Comparison of ENCODE assay signal across 5 fruit fly cellular contexts in genomic region chr3R:10696371-10696777, dm6.
TF ChIP-seq lines count a peak whose summit lies in the region.

Gene pug, plus strand, starts transcription at chr3R:10696534.
Gene CG14683, plus strand, starts transcription at chr3R:10696647.
Gene CG46459, plus strand, starts transcription at chr3R:10696647.

- TF ChIP-seq CTCF in whole organism, embryonic (GFP tag; optimal IDR thresholded peaks at IDR 0.05; lab: Kevin White, UChicago) = no peak

TF ChIP-seq in whole organism, adult, 20 proteins besides CTCF, POLR2A, EP300 and RAD21 (continues in another document):
- peak; percentile 68 for TF ChIP-seq kay (GFP tag; lab: Kevin White, UChicago; ENCODE audit: borderline replicate concordance)
- TF ChIP-seq CG11617 (GFP tag; optimal IDR thresholded peaks at IDR 0.05; lab: Kevin White, UChicago) = no peak
- TF ChIP-seq pad (GFP tag; optimal IDR thresholded peaks at IDR 0.05; lab: Kevin White, UChicago) = peak; percentile 22
- no peak for TF ChIP-seq ovo (GFP tag; optimal IDR thresholded peaks at IDR 0.05; lab: Kevin White, UChicago)
- peak; percentile 18 for TF ChIP-seq CG7101 (tag; optimal IDR thresholded peaks at IDR 0.05; lab: Kevin White, UChicago)
- TF ChIP-seq CG1620 (GFP tag; optimal IDR thresholded peaks at IDR 0.05; lab: Kevin White, UChicago) = peak; percentile 46
- peak; percentile 45 for TF ChIP-seq toe (GFP tag; optimal IDR thresholded peaks at IDR 0.05; lab: Kevin White, UChicago)
- no peak for TF ChIP-seq Clk (GFP tag; optimal IDR thresholded peaks at IDR 0.05; lab: Kevin White, UChicago)
- TF ChIP-seq CG7045 (GFP tag; optimal IDR thresholded peaks at IDR 0.05; lab: Kevin White, UChicago) = no peak
- TF ChIP-seq CG5204 (GFP tag; optimal IDR thresholded peaks at IDR 0.05; lab: Kevin White, UChicago) = peak; percentile 19
- TF ChIP-seq CG33017 (tag; optimal IDR thresholded peaks at IDR 0.05; lab: Kevin White, UChicago) = no peak
- TF ChIP-seq cic (GFP tag; optimal IDR thresholded peaks at IDR 0.05; lab: Kevin White, UChicago) = no peak
- TF ChIP-seq tj (GFP tag; optimal IDR thresholded peaks at IDR 0.05; lab: Kevin White, UChicago) = no peak
- no peak for TF ChIP-seq cnc (optimal IDR thresholded peaks at IDR 0.05; lab: Kevin White, UChicago)
- peak; percentile 56 for TF ChIP-seq Mnt (GFP tag; optimal IDR thresholded peaks at IDR 0.05; lab: Kevin White, UChicago)
- TF ChIP-seq Crg-1 (GFP tag; optimal IDR thresholded peaks at IDR 0.05; lab: Kevin White, UChicago) = peak; percentile 28
- TF ChIP-seq CG14711 (tag; optimal IDR thresholded peaks at IDR 0.05; lab: Kevin White, UChicago) = peak; percentile 15
- peak; percentile 11 for TF ChIP-seq bab1 (GFP tag; optimal IDR thresholded peaks at IDR 0.05; lab: Kevin White, UChicago)

TF ChIP-seq in whole organism, embryonic, 481 proteins besides CTCF, POLR2A, EP300 and RAD21 (continues in another document):
- peak; percentile 8; the same call in 1 of the 2 replicates for TF ChIP-seq CG4360 (GFP tag; IDR thresholded peaks at IDR 0.05; lab: Robert Waterston, UW)
- no peak for TF ChIP-seq ham (GFP tag; IDR thresholded peaks at IDR 0.05; lab: Robert Waterston, UW)
- TF ChIP-seq nmo (GFP tag; optimal IDR thresholded peaks at IDR 0.05; lab: Kevin White, UChicago) = peak; percentile 63
- no peak for TF ChIP-seq gcm2 (GFP tag; optimal IDR thresholded peaks at IDR 0.05; lab: Kevin White, UChicago)
- TF ChIP-seq unpg (GFP tag; optimal IDR thresholded peaks at IDR 0.05; lab: Kevin White, UChicago) = peak; percentile 44
- TF ChIP-seq seq (GFP tag; IDR thresholded peaks at IDR 0.05; lab: Robert Waterston, UW) = no peak
- TF ChIP-seq CG31441 (GFP tag; IDR thresholded peaks at IDR 0.05; lab: Robert Waterston, UW) = no peak
- TF ChIP-seq CG11247 (GFP tag; IDR thresholded peaks at IDR 0.05; lab: Robert Waterston, UW) = no peak
- no peak for TF ChIP-seq kni (GFP tag; optimal IDR thresholded peaks at IDR 0.05; lab: Kevin White, UChicago)
- no peak for TF ChIP-seq CG12236 (GFP tag; optimal IDR thresholded peaks at IDR 0.05; lab: Kevin White, UChicago)
- no peak for TF ChIP-seq stc (GFP tag; IDR thresholded peaks at IDR 0.05; lab: Robert Waterston, UW)
- TF ChIP-seq CG10543 (GFP tag; optimal IDR thresholded peaks at IDR 0.05; lab: Kevin White, UChicago) = no peak
- TF ChIP-seq CG2712 (tag; optimal IDR thresholded peaks at IDR 0.05; lab: Kevin White, UChicago) = peak; percentile 69
- TF ChIP-seq CG11093 (GFP tag; IDR thresholded peaks at IDR 0.05; lab: Robert Waterston, UW) = no peak
- no peak for TF ChIP-seq Lhr (GFP tag; optimal IDR thresholded peaks at IDR 0.05; lab: Kevin White, UChicago)
- TF ChIP-seq CG32772 (GFP tag; IDR thresholded peaks at IDR 0.05; lab: Robert Waterston, UW) = no peak
- TF ChIP-seq B-H1 (GFP tag; IDR thresholded peaks at IDR 0.05; lab: Robert Waterston, UW) = no peak
- no peak for TF ChIP-seq Dad (GFP tag; optimal IDR thresholded peaks at IDR 0.05; lab: Kevin White, UChicago)
- peak; percentile 95 for TF ChIP-seq Bgb (GFP tag; IDR thresholded peaks at IDR 0.05; lab: Robert Waterston, UW; ENCODE audit: partially characterized antibody)

TF ChIP-seq in whole organism, prepupa, 60 proteins besides CTCF, POLR2A, EP300 and RAD21:
- TF ChIP-seq CG7368 (GFP tag; optimal IDR thresholded peaks at IDR 0.05; lab: Kevin White, UChicago) = no peak
- TF ChIP-seq Blimp-1 (GFP tag; optimal IDR thresholded peaks at IDR 0.05; lab: Kevin White, UChicago) = no peak
- TF ChIP-seq Ets21C (GFP tag; optimal IDR thresholded peaks at IDR 0.05; lab: Kevin White, UChicago) = peak; percentile 31
- peak; percentile 58 for TF ChIP-seq esn (GFP tag; optimal IDR thresholded peaks at IDR 0.05; lab: Kevin White, UChicago)
- TF ChIP-seq Eip75B (GFP tag; optimal IDR thresholded peaks at IDR 0.05; lab: Kevin White, UChicago) = peak; percentile 12
- peak; percentile 13 for TF ChIP-seq cyc (GFP tag; optimal IDR thresholded peaks at IDR 0.05; lab: Kevin White, UChicago)
- peak; percentile 47 for TF ChIP-seq achi (GFP tag; optimal IDR thresholded peaks at IDR 0.05; lab: Kevin White, UChicago)
- peak; percentile 18 for TF ChIP-seq vri (GFP tag; optimal IDR thresholded peaks at IDR 0.05; lab: Kevin White, UChicago)
- TF ChIP-seq lz (GFP tag; optimal IDR thresholded peaks at IDR 0.05; lab: Kevin White, UChicago) = peak; percentile 34
- peak; percentile 32 for TF ChIP-seq CG31627 (GFP tag; optimal IDR thresholded peaks at IDR 0.05; lab: Kevin White, UChicago)
- TF ChIP-seq dsx (GFP tag; optimal IDR thresholded peaks at IDR 0.05; lab: Kevin White, UChicago; ENCODE audit: poor library complexity, severe bottlenecking) = peak; percentile 2
- peak; percentile 57 for TF ChIP-seq fkh (GFP tag; optimal IDR thresholded peaks at IDR 0.05; lab: Kevin White, UChicago)
- peak; percentile 65 for TF ChIP-seq svp (GFP tag; lab: Kevin White, UChicago)
- TF ChIP-seq fd59A (GFP tag; optimal IDR thresholded peaks at IDR 0.05; lab: Kevin White, UChicago) = no peak
TF ChIP-seq in whole organism, prepupa: peak in this region for 11.

TF ChIP-seq in whole organism, pupa, 21 proteins besides CTCF, POLR2A, EP300 and RAD21:
- TF ChIP-seq CG4496 (GFP tag; IDR thresholded peaks at IDR 0.05; lab: Robert Waterston, UW) = no peak
- TF ChIP-seq CG17806 (tag; optimal IDR thresholded peaks at IDR 0.05; lab: Kevin White, UChicago) = no peak
- TF ChIP-seq CG32121 (GFP tag; IDR thresholded peaks at IDR 0.05; lab: Robert Waterston, UW) = no peak
- TF ChIP-seq CG34367 (tag; optimal IDR thresholded peaks at IDR 0.05; lab: Kevin White, UChicago) = no peak
- no peak for TF ChIP-seq gl (tag; optimal IDR thresholded peaks at IDR 0.05; lab: Kevin White, UChicago)
- no peak for TF ChIP-seq rn (GFP tag; IDR thresholded peaks at IDR 0.05; lab: Robert Waterston, UW)
- no peak for TF ChIP-seq CG9948 (tag; optimal IDR thresholded peaks at IDR 0.05; lab: Kevin White, UChicago)
- 0 out of 2 replicates have a peak, but pooled peaks have one; percentile 11 for TF ChIP-seq Ets98B (GFP tag; IDR thresholded peaks at IDR 0.05; lab: Robert Waterston, UW)

TF ChIP-seq in whole organism, wandering third instar larva, 38 proteins besides CTCF, POLR2A, EP300 and RAD21:
- TF ChIP-seq Mio (GFP tag; optimal IDR thresholded peaks at IDR 0.05; lab: Kevin White, UChicago) (no peak), foxo (GFP tag; optimal IDR thresholded peaks at IDR 0.05; lab: Kevin White, UChicago) (peak in 1 of 2 experiments; percentile 63), rgr (GFP tag; optimal IDR thresholded peaks at IDR 0.05; lab: Kevin White, UChicago) (peak; percentile 33), HLH106 (tag; optimal IDR thresholded peaks at IDR 0.05; lab: Kevin White, UChicago) (peak; percentile 46), Myc (optimal IDR thresholded peaks at IDR 0.05; lab: Kevin White, UChicago) (peak; percentile 31), GATAd (GFP tag; optimal IDR thresholded peaks at IDR 0.05; lab: Kevin White, UChicago) (peak; percentile 26), sv (GFP tag; optimal IDR thresholded peaks at IDR 0.05; lab: Kevin White, UChicago) (peak; percentile 40), fru (GFP tag; optimal IDR thresholded peaks at IDR 0.05; lab: Kevin White, UChicago) (peak; percentile 49), br (GFP tag; optimal IDR thresholded peaks at IDR 0.05; lab: Kevin White, UChicago) (peak; percentile 15), ey (GFP tag; optimal IDR thresholded peaks at IDR 0.05; lab: Kevin White, UChicago) (peak; percentile 32), OdsH (GFP tag; optimal IDR thresholded peaks at IDR 0.05; lab: Kevin White, UChicago) (peak; percentile 8), Sp1 (GFP tag; optimal IDR thresholded peaks at IDR 0.05; lab: Kevin White, UChicago) (no peak), Rel (GFP tag; optimal IDR thresholded peaks at IDR 0.05; lab: Kevin White, UChicago) (no peak), Rel (tag; optimal IDR thresholded peaks at IDR 0.05; lab: Kevin White, UChicago) (peak; percentile 34), N (GFP tag; optimal IDR thresholded peaks at IDR 0.05; lab: Kevin White, UChicago) (no peak), jim (GFP tag; optimal IDR thresholded peaks at IDR 0.05; lab: Kevin White, UChicago) (no peak), CrebA (GFP tag; optimal IDR thresholded peaks at IDR 0.05; lab: Kevin White, UChicago; ENCODE audit: borderline replicate concordance) (no peak), Jra (GFP tag; optimal IDR thresholded peaks at IDR 0.05; lab: Kevin White, UChicago) (peak; percentile 55), Hr83 (GFP tag; optimal IDR thresholded peaks at IDR 0.05; lab: Kevin White, UChicago; ENCODE audit: poor library complexity, severe bottlenecking) (peak; percentile 11), h (GFP tag; optimal IDR thresholded peaks at IDR 0.05; lab: Kevin White, UChicago) (peak; percentile 73)
TF ChIP-seq in whole organism, wandering third instar larva: peak in this region for 14.
